Worm (Caenorhabditis elegans) whole organism, L2 larva: ENCODE results near the gene srx-112.

ENCODE experiments used
- C34F6.9 ChIP-seq: fragments of 150-350 bp; optimal IDR thresholded peaks from 2 replicates; lab custom pipeline; 2014; ENCODE audit warnings: missing biosample characterization, missing genetic modification characterization
- elt-3 ChIP-seq: sonication (generic microtip); optimal IDR thresholded peaks from 2 replicates; lab custom pipeline; 2017; ENCODE audit warnings: missing biosample characterization, missing genetic modification characterization
- lin-11 ChIP-seq: fragments of 150-350 bp; sonication (generic microtip); optimal IDR thresholded peaks from 2 replicates; lab custom pipeline; 2014; ENCODE audit warnings: missing biosample characterization, missing genetic modification characterization, inconsistent platforms, mixed read lengths
- lin-13 ChIP-seq: fragments of 150-350 bp; optimal IDR thresholded peaks from 2 replicates; lab custom pipeline; 2014; ENCODE audit warnings: missing biosample characterization, missing genetic modification reagents, missing genetic modification characterization
- nhr-25 ChIP-seq: fragments of 150-350 bp; sonication (generic microtip); optimal IDR thresholded peaks from 3 replicates; lab custom pipeline; 2014; ENCODE audit warnings: missing biosample characterization, missing genetic modification characterization
- snpc-4 ChIP-seq: fragments of 150-350 bp; optimal IDR thresholded peaks from 2 replicates; lab custom pipeline; 2014; ENCODE audit warnings: missing biosample characterization, missing genetic modification characterization

ce11 chrII:3721016-3721415 lies 43.4 kb downstream of the srx-112 start, which contains the start of gene C46E10.3:
- TF ChIP-seq snpc-4 (tag; lab: Kevin White, UChicago), result no peak
- no peak for TF ChIP-seq nhr-25 (tag; lab: Kevin White, UChicago)
- no peak for TF ChIP-seq elt-3
- TF ChIP-seq C34F6.9 (tag; lab: Kevin White, UChicago), result no peak
- TF ChIP-seq lin-11 (tag; lab: Kevin White, UChicago), result no peak
- TF ChIP-seq lin-13 (GFP tag; lab: Kevin White, UChicago), result no peak
